Fruit fly (Drosophila melanogaster) whole organism, embryonic: ENCODE measurements around the gene dpy.

Experiments used
- Abd-B ChIP-seq: fragments of 200-800 bp; sonication (Bioruptor generic); optimal IDR thresholded peaks from 2 replicates; lab custom pipeline; 2018; ENCODE audit warnings: missing biosample characterization, mild to moderate bottlenecking, missing genetic modification characterization, moderate library complexity
- C15 ChIP-seq: fragments of 200-800 bp; sonication (Bioruptor generic); IDR thresholded peaks from 3 replicates; pipeline ENCODE4 v1.3.6; 2022; ENCODE audit warnings: missing biosample characterization, missing genetic modification characterization
- CG10147 ChIP-seq: fragments of 200-800 bp; sonication (Bioruptor generic); optimal IDR thresholded peaks from 2 replicates; lab custom pipeline; 2019; ENCODE audit warnings: missing biosample characterization, mild to moderate bottlenecking, missing genetic modification characterization, moderate library complexity
- CG10209 ChIP-seq: fragments of 200-800 bp; sonication (Bioruptor generic); optimal IDR thresholded peaks from 3 replicates; lab custom pipeline; 2017; ENCODE audit warnings: missing biosample characterization, mild to moderate bottlenecking, missing genetic modification characterization, missing genetic modification reagents
- CG10267 ChIP-seq: fragments of 200-800 bp; sonication (Bioruptor generic); optimal IDR thresholded peaks from 2 replicates; lab custom pipeline; 2018; ENCODE audit warnings: missing biosample characterization, mild to moderate bottlenecking, missing genetic modification characterization, moderate library complexity
- CG10321 ChIP-seq: fragments of 200-800 bp; sonication (Bioruptor generic); IDR thresholded peaks from 2 replicates; pipeline ENCODE4 v1.3.6; 2022; ENCODE audit warnings: missing biosample characterization, missing genetic modification characterization
- CG11560 ChIP-seq: fragments of 200-800 bp; sonication (Bioruptor generic); IDR thresholded peaks from 3 replicates; pipeline ENCODE4 v1.3.6; 2022; ENCODE audit warnings: missing biosample characterization, missing genetic modification characterization
- CG12155 ChIP-seq: fragments of 200-800 bp; sonication (Bioruptor generic); optimal IDR thresholded peaks from 3 replicates; lab custom pipeline; 2016; ENCODE audit warnings: missing biosample characterization, missing genetic modification characterization
- CG12219 ChIP-seq: fragments of 200-800 bp; sonication (Bioruptor generic); optimal IDR thresholded peaks from 3 replicates; lab custom pipeline; 2018; ENCODE audit warnings: missing biosample characterization, mild to moderate bottlenecking, missing genetic modification characterization
- CG13123 ChIP-seq: fragments of 200-800 bp; sonication (Bioruptor generic); optimal IDR thresholded peaks from 2 replicates; lab custom pipeline; 2016; ENCODE audit warnings: missing biosample characterization, missing genetic modification characterization
- CG14667 ChIP-seq: fragments of 200-800 bp; sonication (Bioruptor generic); IDR thresholded peaks from 2 replicates; pipeline ENCODE4 v1.3.6; 2022; ENCODE audit warnings: missing biosample characterization, missing genetic modification characterization
- CG15073 ChIP-seq: fragments of 200-800 bp; sonication (Bioruptor generic); optimal IDR thresholded peaks from 2 replicates; lab custom pipeline; 2016; ENCODE audit warnings: missing biosample characterization, missing genetic modification characterization
- CG16813 ChIP-seq: fragments of 200-800 bp; sonication (Bioruptor generic); IDR thresholded peaks from 3 replicates; pipeline ENCODE4 v1.3.6; 2022; ENCODE audit warnings: missing biosample characterization, missing genetic modification characterization; ENCODE audit not compliant: partially characterized antibody
- CG16815 ChIP-seq: fragments of 200-800 bp; sonication (Bioruptor generic); optimal IDR thresholded peaks from 3 replicates; lab custom pipeline; 2017; ENCODE audit warnings: missing biosample characterization, mild to moderate bottlenecking, missing genetic modification characterization
- CG17912 ChIP-seq: fragments of 200-800 bp; sonication (Bioruptor generic); optimal IDR thresholded peaks from 2 replicates; lab custom pipeline; 2018; ENCODE audit warnings: missing biosample characterization, mild to moderate bottlenecking, missing genetic modification characterization
- CG1792 ChIP-seq: fragments of 200-800 bp; sonication (Bioruptor generic); optimal IDR thresholded peaks from 2 replicates; lab custom pipeline; 2016; ENCODE audit warnings: missing biosample characterization, missing genetic modification characterization
- CG3065 ChIP-seq: fragments of 200-800 bp; sonication (Bioruptor generic); optimal IDR thresholded peaks from 2 replicates; lab custom pipeline; 2016; ENCODE audit warnings: missing biosample characterization, missing genetic modification characterization
- CG3838 ChIP-seq: fragments of 200-800 bp; sonication (Bioruptor generic); optimal IDR thresholded peaks from 3 replicates; lab custom pipeline; 2016; ENCODE audit warnings: missing biosample characterization, missing genetic modification characterization
- CG43689 ChIP-seq: fragments of 200-800 bp; sonication (Bioruptor generic); IDR thresholded peaks from 2 replicates; pipeline ENCODE4 v1.3.6; 2022; ENCODE audit warnings: missing biosample characterization, missing genetic modification characterization
- CG4424 ChIP-seq: fragments of 200-800 bp; sonication (Bioruptor generic); optimal IDR thresholded peaks from 3 replicates; lab custom pipeline; 2016; ENCODE audit warnings: missing biosample characterization, missing genetic modification characterization
- CG6175 ChIP-seq: fragments of 200-800 bp; sonication (Bioruptor generic); IDR thresholded peaks from 3 replicates; pipeline ENCODE4 v1.3.6; 2022; ENCODE audit warnings: missing biosample characterization, missing genetic modification characterization
- CG8359 ChIP-seq: fragments of 200-800 bp; sonication (Bioruptor generic); optimal IDR thresholded peaks from 2 replicates; lab custom pipeline; 2017; ENCODE audit warnings: missing biosample characterization, mild to moderate bottlenecking, missing genetic modification characterization, borderline replicate concordance
- CG8944 ChIP-seq: fragments of 200-800 bp; sonication (Bioruptor generic); optimal IDR thresholded peaks from 3 replicates; lab custom pipeline; 2016; ENCODE audit warnings: missing biosample characterization, missing genetic modification characterization
- CG9437 ChIP-seq: fragments of 200-800 bp; sonication (Bioruptor generic); optimal IDR thresholded peaks from 2 replicates; lab custom pipeline; 2018; ENCODE audit warnings: missing biosample characterization, mild to moderate bottlenecking, missing genetic modification characterization
- CG9609 ChIP-seq: fragments of 200-800 bp; sonication (Bioruptor generic); optimal IDR thresholded peaks from 3 replicates; lab custom pipeline; 2016; ENCODE audit warnings: missing biosample characterization, missing genetic modification characterization
- Dref ChIP-seq: fragments of 200-800 bp; sonication (Bioruptor generic); IDR thresholded peaks from 2 replicates; pipeline ENCODE4 v1.3.6; 2022; ENCODE audit warnings: missing biosample characterization, missing genetic modification characterization
- H2.0 ChIP-seq: fragments of 200-800 bp; sonication (Bioruptor generic); IDR thresholded peaks from 2 replicates; pipeline ENCODE4 v1.3.6; 2022; ENCODE audit warnings: missing biosample characterization, missing genetic modification characterization
- HmgZ ChIP-seq: fragments of 200-800 bp; sonication (Bioruptor generic); optimal IDR thresholded peaks from 2 replicates; lab custom pipeline; 2018; ENCODE audit warnings: missing biosample characterization, mild to moderate bottlenecking, missing genetic modification characterization
- Hmr ChIP-seq: fragments of 200-800 bp; sonication (Bioruptor generic); optimal IDR thresholded peaks from 3 replicates; lab custom pipeline; 2017; ENCODE audit warnings: mild to moderate bottlenecking, missing biosample characterization, missing genetic modification reagents, missing genetic modification characterization
- Lim3 ChIP-seq: fragments of 200-800 bp; sonication (Bioruptor generic); IDR thresholded peaks from 2 replicates; pipeline ENCODE4 v1.3.6; 2022; ENCODE audit warnings: missing biosample characterization, missing genetic modification characterization
- MESR4 ChIP-seq: fragments of 200-800 bp; sonication (Bioruptor generic); optimal IDR thresholded peaks from 2 replicates; lab custom pipeline; 2018; ENCODE audit warnings: missing biosample characterization, mild to moderate bottlenecking, missing genetic modification characterization, moderate library complexity
- Mes4 ChIP-seq: fragments of 200-800 bp; sonication (Bioruptor generic); optimal IDR thresholded peaks from 2 replicates; lab custom pipeline; 2016; ENCODE audit warnings: missing biosample characterization, missing genetic modification characterization
- Neu2 ChIP-seq: fragments of 200-800 bp; sonication (Bioruptor generic); optimal IDR thresholded peaks from 3 replicates; lab custom pipeline; 2016; ENCODE audit warnings: missing biosample characterization, missing genetic modification characterization, borderline replicate concordance
- Usf ChIP-seq: fragments of 200-800 bp; sonication (Bioruptor generic); optimal IDR thresholded peaks from 2 replicates; lab custom pipeline; 2017; ENCODE audit warnings: missing genotype, missing biosample characterization, missing genetic modification characterization
- aop ChIP-seq: fragments of 200-800 bp; sonication (Bioruptor generic); IDR thresholded peaks from 2 replicates; pipeline ENCODE4 v1.3.6; 2022; ENCODE audit warnings: missing biosample characterization, missing genetic modification characterization
- cg ChIP-seq: fragments of 200-800 bp; sonication (Bioruptor generic); optimal IDR thresholded peaks from 3 replicates; lab custom pipeline; 2019; ENCODE audit warnings: missing biosample characterization, mild to moderate bottlenecking, missing genetic modification characterization, moderate library complexity
- ewg ChIP-seq: fragments of 200-800 bp; sonication (Bioruptor generic); optimal IDR thresholded peaks from 3 replicates; lab custom pipeline; 2017; ENCODE audit warnings: mild to moderate bottlenecking, missing biosample characterization, missing genetic modification reagents, missing genetic modification characterization
- gce ChIP-seq: fragments of 200-800 bp; sonication (Bioruptor generic); IDR thresholded peaks from 3 replicates; pipeline ENCODE4 v1.3.6; 2022; ENCODE audit warnings: missing biosample characterization, missing genetic modification characterization
- grau ChIP-seq: fragments of 200-800 bp; optimal IDR thresholded peaks from 3 replicates; lab custom pipeline; 2019; ENCODE audit warnings: missing biosample characterization, mild to moderate bottlenecking, missing genetic modification characterization, moderate library complexity
- insv ChIP-seq, 2 experiments: fragments of 200-800 bp; sonication (Bioruptor generic); optimal IDR thresholded peaks; 3 replicates each; lab custom pipeline; 2016 to 2018; ENCODE audit warnings: missing biosample characterization in 2 of 2, missing genetic modification characterization in 2 of 2
- inv ChIP-seq: fragments of 200-800 bp; sonication (Bioruptor generic); IDR thresholded peaks from 2 replicates; pipeline ENCODE4 v1.3.6; 2022; ENCODE audit warnings: missing biosample characterization, missing genetic modification characterization; ENCODE audit not compliant: partially characterized antibody
- mirr ChIP-seq: fragments of 200-800 bp; sonication (Bioruptor generic); optimal IDR thresholded peaks from 3 replicates; lab custom pipeline; 2018; ENCODE audit warnings: missing biosample characterization, mild to moderate bottlenecking, missing genetic modification characterization
- prd ChIP-seq, 3 experiments: fragments of >200 bp in 2 of 3; fragments of 200-800 bp in 1 of 3; sonication (Bioruptor generic) in 1 of 3; optimal IDR thresholded peaks in 2 of 3; IDR thresholded peaks in 1 of 3; 2 replicates in 2 of 3; 3 replicates in 1 of 3; pipeline versions ENCODE4 v1.3.6 to Lab custom; 2017 to 2022; ENCODE audit warnings: missing biosample characterization in 1 of 3, missing genetic modification characterization in 1 of 3
- stwl ChIP-seq: fragments of 200-800 bp; sonication (Bioruptor generic); optimal IDR thresholded peaks from 3 replicates; lab custom pipeline; 2018; ENCODE audit warnings: missing biosample characterization, mild to moderate bottlenecking, missing genetic modification characterization, moderate library complexity
- vvl ChIP-seq: fragments of 200-800 bp; sonication (Bioruptor generic); IDR thresholded peaks from 2 replicates; pipeline ENCODE4 v1.3.6; 2022; ENCODE audit warnings: missing biosample characterization, missing genetic modification characterization
- wek ChIP-seq: fragments of 200-800 bp; sonication (Bioruptor generic); optimal IDR thresholded peaks from 3 replicates; lab custom pipeline; 2018; ENCODE audit warnings: missing biosample characterization, mild to moderate bottlenecking, missing genetic modification characterization, moderate library complexity
- zfh2 ChIP-seq: fragments of 200-800 bp; sonication (Bioruptor generic); optimal IDR thresholded peaks from 2 replicates; lab custom pipeline; 2016; ENCODE audit warnings: missing biosample characterization, missing genetic modification characterization

Gene dpy

dm6 chr2L:4458119-4459056, 155.7 kb downstream of the dpy start, which contains the start of gene RpL27A (continued):
- TF ChIP-seq CG3838 (GFP tag; lab: Kevin White, UChicago): peak; percentile 50
- peak; percentile 97 for TF ChIP-seq wek (GFP tag; lab: Kevin White, UChicago)
- 0 out of 3 replicates have a peak, but pooled peaks have one; percentile 68 for TF ChIP-seq C15 (GFP tag; lab: Robert Waterston, UW)
- peak; percentile 59 for TF ChIP-seq CG9437
- no peak for TF ChIP-seq cg (GFP tag; lab: Kevin White, UChicago)
- TF ChIP-seq CG8944: peak; percentile 58
- TF ChIP-seq Lim3: no peak
- TF ChIP-seq CG10209 (GFP tag; lab: Kevin White, UChicago): peak; percentile 84
- TF ChIP-seq CG9609 (GFP tag; lab: Kevin White, UChicago): peak; percentile 48
- peak; percentile 92 for TF ChIP-seq vvl (GFP tag; lab: Robert Waterston, UW)
- TF ChIP-seq Dref (GFP tag; lab: Robert Waterston, UW): peak; percentile 61
- TF ChIP-seq CG12155: peak; percentile 15
- TF ChIP-seq CG16813: peak; percentile 65
- TF ChIP-seq stwl (tag; lab: Kevin White, UChicago): peak; percentile 42
- peak; percentile 69 for TF ChIP-seq ewg (GFP tag; lab: Kevin White, UChicago)
- peak; percentile 67 for TF ChIP-seq CG6175 (GFP tag; lab: Robert Waterston, UW)
- no peak for TF ChIP-seq aop (GFP tag; lab: Robert Waterston, UW)
- peak; percentile 94 for TF ChIP-seq CG17912
- TF ChIP-seq H2.0 (GFP tag; lab: Robert Waterston, UW): peak; percentile 82
- peak; percentile 71 for TF ChIP-seq CG43689 (GFP tag; lab: Robert Waterston, UW)
- peak; percentile 47 for TF ChIP-seq Abd-B (GFP tag; lab: Kevin White, UChicago)
- TF ChIP-seq mirr (GFP tag; lab: Kevin White, UChicago): peak; percentile 89
- peak; percentile 47; the same call in 1 of the 2 replicates for TF ChIP-seq inv (GFP tag; lab: Robert Waterston, UW)
- peak; percentile 100 for TF ChIP-seq MESR4
- TF ChIP-seq HmgZ (tag; lab: Kevin White, UChicago): peak; percentile 75
- TF ChIP-seq CG10321 (GFP tag; lab: Robert Waterston, UW): peak; percentile 53; the same call in 1 of the 2 replicates
- TF ChIP-seq prd (optimal IDR thresholded peaks at IDR 0.05; lab: Kevin White, UChicago): no peak
- TF ChIP-seq prd (GFP tag; IDR thresholded peaks at IDR 0.05; lab: Robert Waterston, UW): peak; percentile 65
- no peak; the same call in 2 of the 3 replicates for TF ChIP-seq CG11560
- peak in 1 of 2 experiments; percentile 54 for TF ChIP-seq insv (GFP tag; optimal IDR thresholded peaks at IDR 0.05; lab: Kevin White, UChicago)
- peak; percentile 85 for TF ChIP-seq gce (GFP tag; lab: Robert Waterston, UW)
- peak; percentile 87 for TF ChIP-seq Mes4 (GFP tag; lab: Kevin White, UChicago)
- peak; percentile 79 for TF ChIP-seq CG12219
- peak; percentile 57; the same call in 1 of the 2 replicates for TF ChIP-seq CG14667 (GFP tag; lab: Robert Waterston, UW)
- TF ChIP-seq CG3065 (GFP tag; lab: Kevin White, UChicago): peak; percentile 28
- TF ChIP-seq CG16815: peak; percentile 47
- peak; percentile 8 for TF ChIP-seq CG1792 (GFP tag; lab: Kevin White, UChicago)
- TF ChIP-seq Usf (GFP tag; lab: Kevin White, UChicago): peak; percentile 69
- peak; percentile 32 for TF ChIP-seq zfh2 (GFP tag; lab: Kevin White, UChicago)
- no peak for TF ChIP-seq CG15073 (GFP tag; lab: Kevin White, UChicago)
- TF ChIP-seq CG10147 (GFP tag; lab: Kevin White, UChicago): peak; percentile 53
- TF ChIP-seq CG4424 (GFP tag; lab: Kevin White, UChicago): peak; percentile 69
- peak; percentile 73 for TF ChIP-seq grau (tag; lab: Kevin White, UChicago)
- peak; percentile 99 for TF ChIP-seq CG13123
- TF ChIP-seq CG8359 (GFP tag; lab: Kevin White, UChicago): peak; percentile 43
- peak; percentile 83 for TF ChIP-seq CG10267 (tag; lab: Kevin White, UChicago)
- TF ChIP-seq Neu2 (GFP tag; lab: Kevin White, UChicago): no peak
- peak; percentile 93 for TF ChIP-seq Hmr (GFP tag; lab: Kevin White, UChicago)
